Fruit fly (Drosophila melanogaster) whole organism, embryonic: ENCODE measurements around the gene Rbf2.
A peak's percentile ranks its signal among the peaks of the same experiment; 100 is the strongest.

Experiments
- Adf1 ChIP-seq: fragments of 200-800 bp; sonication (Bioruptor generic); IDR thresholded peaks from 2 replicates; pipeline ENCODE4 v1.3.6; 2022; ENCODE audit warnings: missing biosample characterization, missing genetic modification characterization
- B-H2 ChIP-seq: fragments of 200-800 bp; sonication (Bioruptor generic); optimal IDR thresholded peaks from 2 replicates; lab custom pipeline; 2018; ENCODE audit warnings: missing biosample characterization, mild to moderate bottlenecking, missing genetic modification characterization
- CG11093 ChIP-seq: fragments of 200-800 bp; sonication (Bioruptor generic); IDR thresholded peaks from 3 replicates; pipeline ENCODE4 v1.3.6; 2022; ENCODE audit warnings: missing biosample characterization, missing genetic modification characterization
- CG11504 ChIP-seq: fragments of 200-800 bp; sonication (Bioruptor generic); optimal IDR thresholded peaks from 3 replicates; lab custom pipeline; 2019; ENCODE audit warnings: missing biosample characterization, mild to moderate bottlenecking, missing genetic modification characterization, moderate library complexity
- CG1529 ChIP-seq: fragments of 200-800 bp; sonication (Bioruptor generic); optimal IDR thresholded peaks from 3 replicates; lab custom pipeline; 2018; ENCODE audit warnings: missing biosample characterization, missing genetic modification characterization
- CG15479 ChIP-seq: fragments of 200-800 bp; sonication (Bioruptor generic); optimal IDR thresholded peaks from 3 replicates; lab custom pipeline; 2019; ENCODE audit warnings: missing biosample characterization, mild to moderate bottlenecking, missing genetic modification characterization, moderate library complexity
- CG18011 ChIP-seq: fragments of 200-800 bp; sonication (Bioruptor generic); optimal IDR thresholded peaks from 2 replicates; lab custom pipeline; 2017; ENCODE audit warnings: missing biosample characterization, missing genetic modification characterization, mild to moderate bottlenecking, moderate library complexity, missing genotype
- CG18599 ChIP-seq: fragments of 200-800 bp; sonication (Bioruptor generic); optimal IDR thresholded peaks from 3 replicates; lab custom pipeline; 2017; ENCODE audit warnings: missing biosample characterization, missing genetic modification characterization, mild to moderate bottlenecking, moderate library complexity, missing genetic modification reagents
- CG18619 ChIP-seq: fragments of 200-800 bp; sonication (Bioruptor generic); optimal IDR thresholded peaks from 3 replicates; lab custom pipeline; 2017; ENCODE audit warnings: missing biosample characterization, mild to moderate bottlenecking, missing genetic modification characterization
- CG3163 ChIP-seq: fragments of 200-800 bp; sonication (Bioruptor generic); optimal IDR thresholded peaks from 3 replicates; lab custom pipeline; 2016; ENCODE audit warnings: missing biosample characterization, missing genetic modification characterization
- CG32532 ChIP-seq: fragments of 200-800 bp; sonication (Bioruptor generic); IDR thresholded peaks from 2 replicates; pipeline ENCODE4 v1.3.6; 2022; ENCODE audit warnings: missing biosample characterization, missing genetic modification characterization
- CG3726 ChIP-seq: fragments of 200-800 bp; sonication (Bioruptor generic); IDR thresholded peaks from 3 replicates; pipeline ENCODE4, ENCODE4 v1.3.6; 2022; ENCODE audit warnings: missing biosample characterization, missing genetic modification characterization
- CG43689 ChIP-seq: fragments of 200-800 bp; sonication (Bioruptor generic); IDR thresholded peaks from 2 replicates; pipeline ENCODE4 v1.3.6; 2022; ENCODE audit warnings: missing biosample characterization, missing genetic modification characterization
- CG4617 ChIP-seq: fragments of 200-800 bp; sonication (Bioruptor generic); optimal IDR thresholded peaks from 3 replicates; lab custom pipeline; 2016; ENCODE audit warnings: missing biosample characterization, missing genetic modification characterization, borderline replicate concordance
- CG7786 ChIP-seq: fragments of 200-800 bp; sonication (Bioruptor generic); optimal IDR thresholded peaks from 2 replicates; lab custom pipeline; 2016; ENCODE audit warnings: missing biosample characterization, missing genetic modification characterization
- CG8765 ChIP-seq: fragments of 200-800 bp; sonication (Bioruptor generic); IDR thresholded peaks from 2 replicates; pipeline ENCODE4 v1.3.6; 2022; ENCODE audit warnings: missing biosample characterization, missing genetic modification characterization
- Chrac-16 ChIP-seq: fragments of 200-800 bp; sonication (Bioruptor generic); optimal IDR thresholded peaks from 3 replicates; lab custom pipeline; 2016; ENCODE audit warnings: missing biosample characterization, missing genetic modification characterization
- Drgx ChIP-seq: fragments of 200-800 bp; sonication (Bioruptor generic); IDR thresholded peaks from 2 replicates; pipeline ENCODE4 v1.3.6; 2022; ENCODE audit warnings: missing biosample characterization, missing genetic modification characterization
- Ets65A ChIP-seq: fragments of 200-800 bp; sonication (Bioruptor generic); peaks from one replicate; lab custom pipeline; 2016; ENCODE audit warnings: missing biosample characterization, missing genetic modification characterization
- HmgD ChIP-seq: fragments of 200-800 bp; sonication (Bioruptor generic); optimal IDR thresholded peaks from 3 replicates; lab custom pipeline; 2016; ENCODE audit warnings: missing biosample characterization, missing genetic modification characterization
- Max ChIP-seq: fragments of 200-800 bp; sonication (Bioruptor generic); optimal IDR thresholded peaks from 2 replicates; lab custom pipeline; 2016; ENCODE audit warnings: missing biosample characterization, mild to moderate bottlenecking, missing genetic modification characterization
- Oli ChIP-seq: fragments of 200-800 bp; sonication (Bioruptor generic); optimal IDR thresholded peaks from 2 replicates; lab custom pipeline; 2018; ENCODE audit warnings: missing biosample characterization, mild to moderate bottlenecking, missing genetic modification characterization, moderate library complexity
- Pdp1 ChIP-seq, 2 experiments: fragments of 200-800 bp; sonication (Bioruptor generic); optimal IDR thresholded peaks; 3 replicates each; lab custom pipeline; 2016; ENCODE audit warnings: missing biosample characterization in 2 of 2, missing genetic modification characterization in 2 of 2, mild to moderate bottlenecking in 1 of 2, moderate library complexity in 1 of 2
- Spps ChIP-seq: fragments of 200-800 bp; sonication (Bioruptor generic); optimal IDR thresholded peaks from 2 replicates; lab custom pipeline; 2018; ENCODE audit warnings: missing biosample characterization, mild to moderate bottlenecking, missing genetic modification characterization
- Trl ChIP-seq, 3 experiments: fragments of >200 bp in 2 of 3; fragments of 200-800 bp in 1 of 3; sonication (Bioruptor generic) in 1 of 3; optimal IDR thresholded peaks; 2 replicates in 1 of 3; 3 replicates in 2 of 3; lab custom pipeline; 2016 to 2017; ENCODE audit warnings: missing biosample characterization in 1 of 3, missing genetic modification characterization in 1 of 3
- az2 ChIP-seq: fragments of 200-800 bp; sonication (Bioruptor generic); optimal IDR thresholded peaks from 3 replicates; lab custom pipeline; 2016; ENCODE audit warnings: missing biosample characterization, missing genetic modification characterization
- btn ChIP-seq: fragments of 200-800 bp; sonication (Bioruptor generic); optimal IDR thresholded peaks from 2 replicates; lab custom pipeline; 2016; ENCODE audit warnings: missing biosample characterization, missing genetic modification characterization
- cato ChIP-seq: fragments of 200-800 bp; sonication (Bioruptor generic); optimal IDR thresholded peaks from 2 replicates; lab custom pipeline; 2016; ENCODE audit warnings: missing biosample characterization, missing genetic modification characterization, borderline replicate concordance
- corto ChIP-seq: fragments of 200-800 bp; sonication (Bioruptor generic); optimal IDR thresholded peaks from 2 replicates; lab custom pipeline; 2016; ENCODE audit warnings: missing biosample characterization, mild to moderate bottlenecking, missing genetic modification characterization, moderate library complexity
- danr ChIP-seq: fragments of 200-800 bp; sonication (Bioruptor generic); IDR thresholded peaks from 2 replicates; pipeline ENCODE4 v1.3.6; 2022; ENCODE audit warnings: missing biosample characterization, missing genetic modification characterization
- dimm ChIP-seq: fragments of 200-800 bp; sonication (Bioruptor generic); IDR thresholded peaks from 2 replicates; pipeline ENCODE4 v1.3.6; 2022; ENCODE audit warnings: missing biosample characterization, missing genetic modification characterization
- grn ChIP-seq: fragments of 200-800 bp; sonication (Bioruptor generic); optimal IDR thresholded peaks from 3 replicates; lab custom pipeline; 2017; ENCODE audit warnings: missing biosample characterization, missing genetic modification characterization
- hb ChIP-seq: fragments of 200-800 bp; sonication (Bioruptor generic); IDR thresholded peaks from 3 replicates; pipeline ENCODE4 v1.3.6; 2022; ENCODE audit warnings: missing biosample characterization, missing genetic modification characterization; ENCODE audit not compliant: partially characterized antibody
- hth ChIP-seq: fragments of >200 bp; optimal IDR thresholded peaks from 2 replicates; lab custom pipeline; 2017; ENCODE audit warnings: inconsistent platforms
- ind ChIP-seq: fragments of 200-800 bp; sonication (Bioruptor generic); optimal IDR thresholded peaks from 3 replicates; lab custom pipeline; 2016; ENCODE audit warnings: missing biosample characterization, missing genetic modification characterization
- kni ChIP-seq: fragments of 200-800 bp; sonication (Bioruptor generic); optimal IDR thresholded peaks from 3 replicates; lab custom pipeline; 2017; ENCODE audit warnings: mild to moderate bottlenecking, missing biosample characterization, missing genetic modification reagents, missing genetic modification characterization
- nmo ChIP-seq: fragments of 200-800 bp; sonication (Bioruptor generic); optimal IDR thresholded peaks from 2 replicates; lab custom pipeline; 2018; ENCODE audit warnings: missing biosample characterization, mild to moderate bottlenecking, missing genetic modification characterization, moderate library complexity
- oc ChIP-seq: fragments of 200-800 bp; sonication (Bioruptor generic); optimal IDR thresholded peaks from 2 replicates; lab custom pipeline; 2018; ENCODE audit warnings: missing biosample characterization, mild to moderate bottlenecking, missing genetic modification characterization, moderate library complexity
- otp ChIP-seq: fragments of 200-800 bp; sonication (Bioruptor generic); IDR thresholded peaks from 3 replicates; pipeline ENCODE4, ENCODE4 v1.3.6; 2022; ENCODE audit warnings: missing biosample characterization, missing genetic modification characterization
- psq ChIP-seq: fragments of 200-800 bp; sonication (Bioruptor generic); optimal IDR thresholded peaks from 2 replicates; lab custom pipeline; 2017; ENCODE audit warnings: missing biosample characterization, missing genetic modification characterization
- sd ChIP-seq: fragments of 200-800 bp; sonication (Bioruptor generic); optimal IDR thresholded peaks from 3 replicates; lab custom pipeline; 2018; ENCODE audit warnings: missing biosample characterization, mild to moderate bottlenecking, missing genetic modification characterization, moderate library complexity
- sens ChIP-seq: fragments of 200-800 bp; sonication (Bioruptor generic); peaks from one replicate; lab custom pipeline; 2016; ENCODE audit warnings: missing biosample characterization, missing genetic modification characterization
- sim ChIP-seq: fragments of 200-800 bp; sonication (Bioruptor generic); IDR thresholded peaks from 2 replicates; pipeline ENCODE4 v1.3.6; 2022; ENCODE audit warnings: missing biosample characterization, missing genetic modification characterization
- slp2 ChIP-seq: fragments of 200-800 bp; sonication (Bioruptor generic); optimal IDR thresholded peaks from 2 replicates; lab custom pipeline; 2016; ENCODE audit warnings: missing biosample characterization, missing genetic modification characterization
- sob ChIP-seq: fragments of 200-800 bp; sonication (Bioruptor generic); IDR thresholded peaks from 2 replicates; pipeline ENCODE4 v1.3.6; 2022; ENCODE audit warnings: missing biosample characterization, missing genetic modification characterization
- unpg ChIP-seq: fragments of 200-800 bp; sonication (Bioruptor generic); optimal IDR thresholded peaks from 3 replicates; lab custom pipeline; 2018; ENCODE audit warnings: missing biosample characterization, mild to moderate bottlenecking, missing genetic modification characterization, moderate library complexity
- vvl ChIP-seq: fragments of 200-800 bp; sonication (Bioruptor generic); IDR thresholded peaks from 2 replicates; pipeline ENCODE4 v1.3.6; 2022; ENCODE audit warnings: missing biosample characterization, missing genetic modification characterization
- zen ChIP-seq: fragments of 200-800 bp; sonication (Bioruptor generic); optimal IDR thresholded peaks from 3 replicates; lab custom pipeline; 2018; ENCODE audit warnings: missing biosample characterization, mild to moderate bottlenecking, missing genetic modification characterization, moderate library complexity
- zf30C ChIP-seq: fragments of 200-800 bp; sonication (Bioruptor generic); optimal IDR thresholded peaks from 3 replicates; lab custom pipeline; 2018; ENCODE audit warnings: missing biosample characterization, mild to moderate bottlenecking, missing genetic modification characterization

Rbf2 gene

dm6 chr3R:15919367-15920228, 45.6 kb upstream of the Rbf2 start (continued):
- TF ChIP-seq Adf1 (GFP tag; lab: Robert Waterston, UW): 0 out of 2 replicates have a peak, but pooled peaks have one; percentile 18
- peak; percentile 66 to 72 for TF ChIP-seq Trl (optimal IDR thresholded peaks at IDR 0.05; lab: Kevin White, UChicago)
- no peak for TF ChIP-seq Trl (GFP tag; optimal IDR thresholded peaks at IDR 0.05; lab: Kevin White, UChicago)
- TF ChIP-seq zen (tag; lab: Kevin White, UChicago): no peak
- no peak for TF ChIP-seq CG43689 (GFP tag; lab: Robert Waterston, UW)
- TF ChIP-seq unpg (GFP tag; lab: Kevin White, UChicago): no peak
- no peak for TF ChIP-seq cato (GFP tag; lab: Kevin White, UChicago)
- TF ChIP-seq CG1529 (GFP tag; lab: Kevin White, UChicago): peak; percentile 19
- 0 out of 2 replicates have a peak, but pooled peaks have one; percentile 26 for TF ChIP-seq dimm (GFP tag; lab: Robert Waterston, UW)
- no peak for TF ChIP-seq B-H2 (GFP tag; lab: Kevin White, UChicago)
- no peak for TF ChIP-seq HmgD
- TF ChIP-seq CG15479 (GFP tag; lab: Kevin White, UChicago): peak; percentile 1
- TF ChIP-seq ind (GFP tag; lab: Kevin White, UChicago): no peak
- peak; percentile 27; the same call in 1 of the 2 replicates for TF ChIP-seq CG32532
- no peak for TF ChIP-seq CG18599
- TF ChIP-seq CG11504: peak; percentile 25
- no peak for TF ChIP-seq psq
- TF ChIP-seq zf30C (GFP tag; lab: Kevin White, UChicago): no peak
- peak; percentile 6 for TF ChIP-seq Chrac-16 (GFP tag; lab: Kevin White, UChicago)
- no peak for TF ChIP-seq hth (lab: Kevin White, UChicago)
- TF ChIP-seq kni (GFP tag; lab: Kevin White, UChicago): peak; percentile 98
- TF ChIP-seq hb (GFP tag; lab: Robert Waterston, UW): no peak
- peak; percentile 48 for TF ChIP-seq sens
- peak; percentile 43; the same call in 1 of the 3 replicates for TF ChIP-seq CG3726 (GFP tag; lab: Robert Waterston, UW)
- TF ChIP-seq CG18011: no peak
- TF ChIP-seq Max (GFP tag; lab: Kevin White, UChicago): no peak
- TF ChIP-seq CG4617: no peak
- TF ChIP-seq CG8765: no peak
- TF ChIP-seq Drgx: peak; percentile 96
- no peak for TF ChIP-seq CG18619
- TF ChIP-seq btn (GFP tag; lab: Kevin White, UChicago): no peak
- peak; percentile 8; the same call in 1 of the 2 replicates for TF ChIP-seq vvl (GFP tag; lab: Robert Waterston, UW)
- TF ChIP-seq Pdp1 (GFP tag; optimal IDR thresholded peaks at IDR 0.05; lab: Kevin White, UChicago): peak in 1 of 2 experiments; percentile 53
- TF ChIP-seq nmo: peak; percentile 9
- no peak for TF ChIP-seq Spps
- no peak for TF ChIP-seq sob (GFP tag; lab: Robert Waterston, UW)
- TF ChIP-seq CG11093: 0 out of 3 replicates have a peak, but pooled peaks have one; percentile 40
- TF ChIP-seq az2 (GFP tag; lab: Kevin White, UChicago): peak; percentile 40
- TF ChIP-seq grn: no peak
- TF ChIP-seq sim (GFP tag; lab: Robert Waterston, UW): no peak
- TF ChIP-seq slp2: no peak
- TF ChIP-seq sd (tag; lab: Kevin White, UChicago): peak; percentile 98
- no peak for TF ChIP-seq CG7786 (GFP tag; lab: Kevin White, UChicago)
- no peak for TF ChIP-seq Oli (tag; lab: Kevin White, UChicago)
- TF ChIP-seq danr: no peak
- TF ChIP-seq CG3163: peak; percentile 93
- peak; percentile 72 for TF ChIP-seq Ets65A (GFP tag; lab: Kevin White, UChicago)
- 0 out of 3 replicates have a peak, but pooled peaks have one; percentile 33 for TF ChIP-seq otp (GFP tag; lab: Robert Waterston, UW)
- TF ChIP-seq corto: peak; percentile 62
- TF ChIP-seq oc (tag; lab: Kevin White, UChicago): peak; percentile 96
